Worm (Caenorhabditis elegans) whole organism, L1 larva: ENCODE results near the gene pgp-7.

Experiments used
- C16A3.4 ChIP-seq: fragments of 150-350 bp; optimal IDR thresholded peaks from 2 replicates; lab custom pipeline; 2014; ENCODE audit warnings: missing biosample characterization, missing genetic modification characterization
- ceh-90 ChIP-seq: sonication (generic microtip); optimal IDR thresholded peaks from 2 replicates; lab custom pipeline; 2016; ENCODE audit warnings: missing genetic modification characterization, missing compliant biosample characterization
- grh-1 ChIP-seq: fragments of 200-800 bp; sonication (Bioruptor generic); IDR thresholded peaks from 2 replicates; pipeline ENCODE4 v1.3.6; 2022; ENCODE audit warnings: missing genetic modification reagents, missing genetic modification characterization, missing compliant biosample characterization
- mab-9 ChIP-seq: fragments of 200-800 bp; sonication (Bioruptor generic); IDR thresholded peaks from 2 replicates; pipeline ENCODE4 v1.3.6; 2022; ENCODE audit warnings: missing genetic modification reagents, missing genetic modification characterization, missing compliant biosample characterization
- mep-1 ChIP-seq: fragments of 150-350 bp; optimal IDR thresholded peaks from 2 replicates; lab custom pipeline; 2014; ENCODE audit warnings: missing biosample characterization, missing genetic modification characterization
- nhr-237 ChIP-seq: fragments of 150-350 bp; optimal IDR thresholded peaks from 2 replicates; lab custom pipeline; 2014; ENCODE audit warnings: missing biosample characterization, missing genetic modification characterization
- nhr-76 ChIP-seq: sonication (generic microtip); optimal IDR thresholded peaks from 2 replicates; lab custom pipeline; 2017; ENCODE audit warnings: missing biosample characterization, missing genetic modification characterization
- nhr-90 ChIP-seq: sonication (generic microtip); optimal IDR thresholded peaks from 2 replicates; lab custom pipeline; 2016; ENCODE audit warnings: mild to moderate bottlenecking, missing genetic modification characterization, missing compliant biosample characterization; ENCODE audit not compliant: poor library complexity
- pqm-1 ChIP-seq: sonication (generic microtip); optimal IDR thresholded peaks from 3 replicates; lab custom pipeline; 2017; ENCODE audit warnings: missing biosample characterization, missing genetic modification characterization
- sox-4 ChIP-seq: sonication (generic microtip); optimal IDR thresholded peaks from 2 replicates; lab custom pipeline; 2016; ENCODE audit warnings: missing genetic modification characterization, missing compliant biosample characterization
- unc-86 ChIP-seq: sonication (generic microtip); optimal IDR thresholded peaks from 2 replicates; lab custom pipeline; 2016; ENCODE audit warnings: missing genetic modification characterization, missing compliant biosample characterization

The pgp-7 gene

DNA sequence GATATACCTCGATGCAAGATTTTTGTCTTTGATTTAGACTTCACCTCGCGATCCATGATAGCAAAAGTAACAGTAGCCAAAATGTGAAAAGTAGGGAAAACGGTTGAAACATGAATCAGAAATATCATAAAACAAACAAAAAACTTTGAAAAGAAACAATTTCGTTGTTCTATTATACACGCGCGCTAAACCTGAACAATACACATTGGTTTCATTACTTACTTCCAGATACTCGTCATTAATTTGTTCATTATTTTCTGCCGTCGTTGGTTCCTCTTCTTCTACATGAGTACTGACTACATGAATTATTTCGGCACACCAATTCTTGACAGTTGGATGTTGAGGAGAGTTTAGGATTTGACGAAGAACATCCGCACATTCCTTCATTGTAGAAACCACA is 49.5 kb downstream of the pgp-7 start, which contains the start of gene F31B12.3:
Gene F31B12.3, minus strand, starts transcription at position 101 of the 400 bp plus-strand sequence.
- no peak for TF ChIP-seq grh-1
- no peak for TF ChIP-seq mep-1 (tag; lab: Kevin White, UChicago)
- no peak for TF ChIP-seq ceh-90 (tag; lab: Kevin White, UChicago)
- TF ChIP-seq nhr-237 (tag; lab: Kevin White, UChicago), result no peak
- no peak for TF ChIP-seq sox-4 (tag; lab: Kevin White, UChicago)
- no peak for TF ChIP-seq mab-9 (GFP tag; lab: Robert Waterston, UW)
- no peak for TF ChIP-seq C16A3.4 (tag; lab: Kevin White, UChicago)
- TF ChIP-seq unc-86 (tag; lab: Kevin White, UChicago), result no peak
- TF ChIP-seq pqm-1 (tag; lab: Kevin White, UChicago), result no peak
- no peak for TF ChIP-seq nhr-90 (tag; lab: Kevin White, UChicago)
- no peak for TF ChIP-seq nhr-76 (tag; lab: Kevin White, UChicago)
